Fruit fly (Drosophila melanogaster) whole organism, adult: ENCODE measurements around the gene CG6769.

Source experiments
- CG11617 ChIP-seq: fragments of 200-800 bp; sonication (Bioruptor generic); optimal IDR thresholded peaks from 2 replicates; lab custom pipeline; 2017; ENCODE audit warnings: mild to moderate bottlenecking, missing biosample characterization, missing genetic modification reagents, missing genetic modification characterization
- CG12768 ChIP-seq: fragments of 200-800 bp; sonication (Bioruptor generic); optimal IDR thresholded peaks from 2 replicates; lab custom pipeline; 2017; ENCODE audit warnings: missing biosample characterization, missing genetic modification characterization, mild to moderate bottlenecking, moderate library complexity, missing genetic modification reagents
- CG14711 ChIP-seq: fragments of 200-800 bp; sonication (Bioruptor generic); optimal IDR thresholded peaks from 2 replicates; lab custom pipeline; 2018; ENCODE audit warnings: missing biosample characterization, mild to moderate bottlenecking, missing genetic modification characterization, moderate library complexity
- CG1620 ChIP-seq: fragments of 200-800 bp; sonication (Bioruptor generic); optimal IDR thresholded peaks from 2 replicates; lab custom pipeline; 2016; ENCODE audit warnings: missing biosample characterization, missing genetic modification characterization
- CG33017 ChIP-seq: fragments of 200-800 bp; sonication (Bioruptor generic); optimal IDR thresholded peaks from 2 replicates; lab custom pipeline; 2018; ENCODE audit warnings: missing biosample characterization, mild to moderate bottlenecking, missing genetic modification characterization, moderate library complexity
- CG5204 ChIP-seq: fragments of 200-800 bp; sonication (Bioruptor generic); optimal IDR thresholded peaks from 2 replicates; lab custom pipeline; 2016; ENCODE audit warnings: missing biosample characterization, missing genetic modification characterization
- CG7045 ChIP-seq: fragments of 200-800 bp; sonication (Bioruptor generic); optimal IDR thresholded peaks from 2 replicates; lab custom pipeline; 2017; ENCODE audit warnings: missing biosample characterization, mild to moderate bottlenecking, missing genetic modification characterization
- CG7101 ChIP-seq: fragments of 200-800 bp; sonication (Bioruptor generic); optimal IDR thresholded peaks from 2 replicates; lab custom pipeline; 2018; ENCODE audit warnings: missing biosample characterization, mild to moderate bottlenecking, missing genetic modification characterization, moderate library complexity
- Clk ChIP-seq: fragments of 200-800 bp; sonication (Bioruptor generic); optimal IDR thresholded peaks from 2 replicates; lab custom pipeline; 2017; ENCODE audit warnings: missing biosample characterization, missing genetic modification characterization
- Crg-1 ChIP-seq: fragments of 200-800 bp; sonication (Bioruptor generic); optimal IDR thresholded peaks from 2 replicates; lab custom pipeline; 2016; ENCODE audit warnings: missing biosample characterization, missing genetic modification characterization
- Hr96 ChIP-seq: fragments of 200-800 bp; sonication (Bioruptor generic); optimal IDR thresholded peaks from 2 replicates; lab custom pipeline; 2016; ENCODE audit warnings: missing biosample characterization, missing genetic modification characterization
- Mnt ChIP-seq: fragments of 200-800 bp; sonication (Bioruptor generic); optimal IDR thresholded peaks from 2 replicates; lab custom pipeline; 2016; ENCODE audit warnings: missing biosample characterization, mild to moderate bottlenecking, missing genetic modification characterization
- bab1 ChIP-seq: fragments of 200-800 bp; sonication (Bioruptor generic); optimal IDR thresholded peaks from 3 replicates; lab custom pipeline; 2019; ENCODE audit warnings: missing biosample characterization, mild to moderate bottlenecking, missing genetic modification characterization, moderate library complexity
- cic ChIP-seq: fragments of 200-800 bp; sonication (Bioruptor generic); optimal IDR thresholded peaks from 2 replicates; lab custom pipeline; 2017; ENCODE audit warnings: missing biosample characterization, mild to moderate bottlenecking, missing genetic modification characterization, moderate library complexity
- cnc ChIP-seq, 2 experiments: fragments of >200 bp; optimal IDR thresholded peaks; 2 replicates each; lab custom pipeline; 2017
- kay ChIP-seq: fragments of 200-800 bp; sonication (Bioruptor generic); peaks from one replicate; lab custom pipeline; 2016; ENCODE audit warnings: missing biosample characterization, missing genetic modification characterization, borderline replicate concordance
- ovo ChIP-seq: fragments of 200-800 bp; sonication (Bioruptor generic); optimal IDR thresholded peaks from 2 replicates; lab custom pipeline; 2016; ENCODE audit warnings: missing biosample characterization, missing genetic modification characterization
- pad ChIP-seq: fragments of 200-800 bp; sonication (Bioruptor generic); optimal IDR thresholded peaks from 3 replicates; lab custom pipeline; 2017; ENCODE audit warnings: missing biosample characterization, missing genetic modification characterization, mild to moderate bottlenecking, moderate library complexity, missing genetic modification reagents
- tj ChIP-seq: fragments of 200-800 bp; sonication (Bioruptor generic); optimal IDR thresholded peaks from 3 replicates; lab custom pipeline; 2017; ENCODE audit warnings: missing biosample characterization, mild to moderate bottlenecking, missing genetic modification characterization, moderate library complexity
- toe ChIP-seq: fragments of 200-800 bp; sonication (Bioruptor generic); optimal IDR thresholded peaks from 2 replicates; lab custom pipeline; 2016; ENCODE audit warnings: missing biosample characterization, missing genetic modification characterization

CG6769 gene

dm6 chrX:17856458-17857277 is 4.1 kb upstream of the CG6769 start, which contains the start of gene Srx:
Gene Srx (plus strand): TSS chrX:17856974.
- TF ChIP-seq CG1620 (GFP tag; lab: Kevin White, UChicago) (peak; percentile 54), CG33017 (tag; lab: Kevin White, UChicago) (no peak), CG12768 (no peak), CG5204 (no peak), CG11617 (GFP tag; lab: Kevin White, UChicago) (peak; percentile 60), CG7101 (tag; lab: Kevin White, UChicago) (peak; percentile 35), CG14711 (tag; lab: Kevin White, UChicago) (peak; percentile 89), tj (GFP tag; lab: Kevin White, UChicago) (peak; percentile 49), kay (GFP tag; lab: Kevin White, UChicago) (no peak), toe (peak; percentile 64), CG7045 (GFP tag; lab: Kevin White, UChicago) (no peak), pad (GFP tag; lab: Kevin White, UChicago) (peak; percentile 51), cic (GFP tag; lab: Kevin White, UChicago) (peak; percentile 45), Clk (no peak), Mnt (GFP tag; lab: Kevin White, UChicago) (peak; percentile 59), bab1 (GFP tag; lab: Kevin White, UChicago) (peak; percentile 25), cnc (optimal IDR thresholded peaks at IDR 0.05; lab: Kevin White, UChicago) (no peak), ovo (GFP tag; lab: Kevin White, UChicago) (peak; percentile 34), Crg-1 (no peak), Hr96 (GFP tag; lab: Kevin White, UChicago) (no peak)

dm6 chrX:17857809-17858208 is 3.0 kb upstream of the CG6769 start:
- TF ChIP-seq CG7101 (tag; lab: Kevin White, UChicago) (no peak), Crg-1 (no peak), cnc (optimal IDR thresholded peaks at IDR 0.05; lab: Kevin White, UChicago) (no peak), cic (GFP tag; lab: Kevin White, UChicago) (no peak), CG5204 (no peak), kay (GFP tag; lab: Kevin White, UChicago) (no peak), bab1 (GFP tag; lab: Kevin White, UChicago) (no peak), CG1620 (GFP tag; lab: Kevin White, UChicago) (no peak), pad (GFP tag; lab: Kevin White, UChicago) (no peak), CG14711 (tag; lab: Kevin White, UChicago) (no peak), toe (no peak)

- TF ChIP-seq CG5204 (no peak), Crg-1 (no peak), tj (GFP tag; lab: Kevin White, UChicago) (no peak), kay (GFP tag; lab: Kevin White, UChicago) (no peak), pad (GFP tag; lab: Kevin White, UChicago) (no peak), CG14711 (tag; lab: Kevin White, UChicago) (no peak), CG7045 (GFP tag; lab: Kevin White, UChicago) (no peak), Hr96 (GFP tag; lab: Kevin White, UChicago) (no peak)
These were observed 4.3 kb downstream of the CG6769 start for dm6 chrX:17865103-17865502.

dm6 chrX:17870614-17871394 is 10.0 kb downstream of the CG6769 start:
- TF ChIP-seq ovo (GFP tag; lab: Kevin White, UChicago), result no peak
- no peak for TF ChIP-seq CG5204
- no peak for TF ChIP-seq CG7045 (GFP tag; lab: Kevin White, UChicago)

- TF ChIP-seq CG14711 (tag; lab: Kevin White, UChicago) (no peak), tj (GFP tag; lab: Kevin White, UChicago) (no peak), Crg-1 (no peak), Clk (no peak), Hr96 (GFP tag; lab: Kevin White, UChicago) (no peak), ovo (GFP tag; lab: Kevin White, UChicago) (no peak), CG33017 (tag; lab: Kevin White, UChicago) (no peak), Mnt (GFP tag; lab: Kevin White, UChicago) (no peak), CG12768 (no peak), CG7045 (GFP tag; lab: Kevin White, UChicago) (no peak), cic (GFP tag; lab: Kevin White, UChicago) (no peak), CG11617 (GFP tag; lab: Kevin White, UChicago) (no peak), toe (no peak), cnc (optimal IDR thresholded peaks at IDR 0.05; lab: Kevin White, UChicago) (no peak), CG7101 (tag; lab: Kevin White, UChicago) (no peak), CG5204 (no peak), CG1620 (GFP tag; lab: Kevin White, UChicago) (no peak), pad (GFP tag; lab: Kevin White, UChicago) (no peak)
These were observed 11.5 kb downstream of the CG6769 start for dm6 chrX:17872310-17872709.

dm6 chrX:17873329-17873728 is 12.5 kb downstream of the CG6769 start:
- TF ChIP-seq pad (GFP tag; lab: Kevin White, UChicago), result no peak
- no peak for TF ChIP-seq CG5204
- no peak for TF ChIP-seq cnc (optimal IDR thresholded peaks at IDR 0.05; lab: Kevin White, UChicago)
- no peak for TF ChIP-seq toe
- no peak for TF ChIP-seq Mnt (GFP tag; lab: Kevin White, UChicago)
- TF ChIP-seq CG12768, result no peak
- TF ChIP-seq CG1620 (GFP tag; lab: Kevin White, UChicago), result no peak
